Worm (Caenorhabditis elegans): Measurements from ENCODE around the gene thoc-1.

ce11 chrII:661696-662095 lies 40.2 kb upstream of the thoc-1 start, which contains the start of gene sri-45:
- TF ChIP-seq lsy-2 (tag; optimal IDR thresholded peaks at IDR 0.05), result no peak
- no peak for TF ChIP-seq ztf-11 (tag; optimal IDR thresholded peaks at IDR 0.05)
- TF ChIP-seq snpc-4 (tag; optimal IDR thresholded peaks at IDR 0.05), result no peak
- TF ChIP-seq php-3 (GFP tag; IDR thresholded peaks at IDR 0.05), result no peak
- no peak for TF ChIP-seq duxl-1 (tag; optimal IDR thresholded peaks at IDR 0.05; ENCODE audit: poor library complexity)
- no peak for TF ChIP-seq R02D3.7 (tag; optimal IDR thresholded peaks at IDR 0.05)
- no peak for TF ChIP-seq unc-62 (GFP tag; optimal IDR thresholded peaks at IDR 0.05 in 1 of 2)
- TF ChIP-seq unc-62 (tag; optimal IDR thresholded peaks at IDR 0.05), result no peak
- TF ChIP-seq mxl-2 (GFP tag; conservative IDR thresholded peaks at IDR 0.05), result no peak
- TF ChIP-seq nhr-25 (tag; optimal IDR thresholded peaks at IDR 0.05; ENCODE audit: borderline replicate concordance, insufficient read depth), result no peak

Data from whole organism, L4 larva.